Worm (Caenorhabditis elegans): ENCODE results near the gene srlf-14.

The srlf-14 gene

ce11 chrIV:10896512-10896911 is 2.4 kb upstream of the srlf-14 start, which contains the start of gene srlf-13:
srlf-13 (minus strand) TSS chrIV:10896612.
- no peak for TF ChIP-seq sox-2 (GFP tag; IDR thresholded peaks at IDR 0.05)
- TF ChIP-seq pha-2 (tag; optimal IDR thresholded peaks at IDR 0.05): no peak
- no peak for TF ChIP-seq hlh-30 (tag; optimal IDR thresholded peaks at IDR 0.05; ENCODE audit: insufficient read depth)
- no peak for TF ChIP-seq unc-86 (tag; optimal IDR thresholded peaks at IDR 0.05)
- TF ChIP-seq syd-9 (tag; optimal IDR thresholded peaks at IDR 0.05): no peak
- TF ChIP-seq hlh-6 (tag; optimal IDR thresholded peaks at IDR 0.05): no peak
- TF ChIP-seq ttx-3 (tag; optimal IDR thresholded peaks at IDR 0.05): no peak
- no peak for TF ChIP-seq nhr-232 (tag; optimal IDR thresholded peaks at IDR 0.05)
- TF ChIP-seq T23F11.4 (GFP tag; optimal IDR thresholded peaks at IDR 0.05): no peak
- no peak for TF ChIP-seq gmeb-2 (tag; optimal IDR thresholded peaks at IDR 0.05)

ce11 chrIV:10891993-10892392 is 2.2 kb downstream of the srlf-14 start, which contains the start of gene srlf-12:
srlf-12 (minus strand) TSS chrIV:10892093.
- no peak for TF ChIP-seq K09A11.1 (tag; optimal IDR thresholded peaks at IDR 0.05; ENCODE audit: insufficient read depth)
- TF ChIP-seq ceh-19 (GFP tag; optimal IDR thresholded peaks at IDR 0.05): no peak
- TF ChIP-seq hlh-8 (tag; optimal IDR thresholded peaks at IDR 0.05): no peak
- no peak for TF ChIP-seq pag-3 (tag; optimal IDR thresholded peaks at IDR 0.05; ENCODE audit: borderline replicate concordance)
- no peak for TF ChIP-seq pat-9 (tag; optimal IDR thresholded peaks at IDR 0.05)
- TF ChIP-seq zip-5 (tag; optimal IDR thresholded peaks at IDR 0.05): no peak

DNA sequence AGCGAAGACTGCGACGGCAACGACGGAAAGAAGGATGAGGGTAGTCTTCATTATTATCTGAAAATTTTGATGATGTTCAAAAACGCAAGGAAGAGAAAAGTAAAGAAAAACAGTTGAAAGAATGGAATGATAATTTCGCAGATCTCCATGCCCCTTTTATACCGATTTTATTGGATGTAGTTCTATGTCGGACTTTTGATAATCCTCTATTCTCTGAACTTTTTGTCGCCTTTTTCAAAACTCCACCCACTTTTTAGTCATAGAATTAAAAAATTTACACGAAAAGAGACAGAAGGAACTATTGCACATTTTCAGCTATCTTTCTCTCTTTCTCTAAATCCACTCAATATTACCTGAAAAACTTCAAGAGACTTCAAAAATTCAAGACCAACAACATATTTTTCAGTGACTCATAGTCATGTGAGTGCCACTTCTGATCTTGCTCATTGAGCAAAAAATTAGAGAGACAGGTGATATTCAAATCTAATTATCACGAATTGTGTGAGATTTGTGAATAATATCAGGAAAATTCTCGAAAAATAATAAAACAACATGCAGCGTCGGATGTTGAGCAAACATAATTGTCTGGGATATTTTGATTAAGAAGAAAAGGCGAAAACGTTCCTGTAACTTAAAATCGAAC is 4.2 kb downstream of the srlf-14 start, which contains the start of gene F13E9.15:
Gene F13E9.15 (minus strand): TSS at position 51 of the 643 bp plus-strand sequence.
- TF ChIP-seq ttx-3 (tag; optimal IDR thresholded peaks at IDR 0.05) (no peak), ceh-9 (tag; optimal IDR thresholded peaks at IDR 0.05) (no peak), dmd-4 (tag; optimal IDR thresholded peaks at IDR 0.05; ENCODE audit: borderline replicate concordance) (no peak), hlh-6 (tag; optimal IDR thresholded peaks at IDR 0.05) (no peak), pqm-1 (tag; optimal IDR thresholded peaks at IDR 0.05) (no peak), lin-11 (tag; optimal IDR thresholded peaks at IDR 0.05) (no peak), ceh-18 (tag; optimal IDR thresholded peaks at IDR 0.05) (no peak), K02D7.2 (tag; optimal IDR thresholded peaks at IDR 0.05) (no peak), pha-2 (tag; optimal IDR thresholded peaks at IDR 0.05) (no peak), ceh-30 (tag; optimal IDR thresholded peaks at IDR 0.05) (no peak), ceh-48 (tag; optimal IDR thresholded peaks at IDR 0.05) (no peak), gmeb-2 (tag; optimal IDR thresholded peaks at IDR 0.05) (no peak)

DNA sequence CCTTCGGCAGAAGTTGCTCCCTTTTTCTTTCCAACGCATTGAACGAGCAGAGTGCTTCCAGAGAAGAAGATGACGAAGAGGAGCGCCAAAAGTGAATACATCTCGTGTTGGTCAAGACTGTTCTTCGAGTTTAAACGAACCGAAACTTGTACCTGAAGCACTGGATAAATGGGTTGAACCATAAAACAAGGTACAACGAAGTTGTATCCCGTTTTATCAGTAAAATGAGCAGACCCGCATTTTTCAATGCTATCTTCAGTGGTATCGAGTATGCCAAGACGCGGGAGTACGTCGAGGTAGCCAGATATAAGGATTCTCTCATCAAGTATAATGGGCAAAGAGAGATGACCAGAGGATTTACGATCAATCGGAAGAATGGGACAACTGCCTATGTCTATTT is 6.9 kb downstream of the srlf-14 start, which contains the start of gene F13E9.16:
Gene F13E9.16 (minus strand): TSS at position 101 of the 400 bp plus-strand sequence.
- TF ChIP-seq gmeb-2 (tag; optimal IDR thresholded peaks at IDR 0.05): no peak
- no peak for TF ChIP-seq Y22D7AL.16 (tag; optimal IDR thresholded peaks at IDR 0.05)
- no peak for TF ChIP-seq nhr-11 (tag; optimal IDR thresholded peaks at IDR 0.05)
- no peak for TF ChIP-seq ceh-31 (tag; optimal IDR thresholded peaks at IDR 0.05)
- no peak for TF ChIP-seq eyg-1 (tag; optimal IDR thresholded peaks at IDR 0.05)
- no peak for TF ChIP-seq pag-3 (tag; optimal IDR thresholded peaks at IDR 0.05; ENCODE audit: borderline replicate concordance)
- TF ChIP-seq ceh-6 (GFP tag; optimal IDR thresholded peaks at IDR 0.05): no peak
- TF ChIP-seq unc-86 (tag; optimal IDR thresholded peaks at IDR 0.05): no peak
- no peak for TF ChIP-seq ceh-2 (tag; optimal IDR thresholded peaks at IDR 0.05)
- TF ChIP-seq odd-2 (tag; optimal IDR thresholded peaks at IDR 0.05): no peak
- TF ChIP-seq dve-1 (tag; optimal IDR thresholded peaks at IDR 0.05): no peak

ce11 chrIV:10885915-10886314 is 8.2 kb downstream of the srlf-14 start, which contains the start of gene srlf-11:
srlf-11 (minus strand) TSS chrIV:10886015.
- TF ChIP-seq gmeb-2 (tag; optimal IDR thresholded peaks at IDR 0.05): no peak
- TF ChIP-seq F13H6.1 (tag; optimal IDR thresholded peaks at IDR 0.05): no peak
- TF ChIP-seq sox-4 (tag; optimal IDR thresholded peaks at IDR 0.05): no peak
- no peak for TF ChIP-seq unc-42 (tag; optimal IDR thresholded peaks at IDR 0.05)
- no peak for TF ChIP-seq pax-1 (tag; optimal IDR thresholded peaks at IDR 0.05)
- no peak for TF ChIP-seq pha-4 (tag; optimal IDR thresholded peaks at IDR 0.05)
- TF ChIP-seq sox-2 (GFP tag; IDR thresholded peaks at IDR 0.05): no peak
- no peak for TF ChIP-seq hlh-15 (tag; optimal IDR thresholded peaks at IDR 0.05)

Measured in whole organism, late embryonic.